Worm (Caenorhabditis elegans) whole organism, L1 larva: ENCODE measurements around the gene ZK470.6.

Source experiments
- lin-39 ChIP-seq: fragments of 150-350 bp; optimal IDR thresholded peaks from 2 replicates; lab custom pipeline; 2014; ENCODE audit warnings: missing biosample characterization, missing genetic modification reagents, missing genetic modification characterization
- nhr-28 ChIP-seq: fragments of 150-350 bp; optimal IDR thresholded peaks from 2 replicates; lab custom pipeline; 2014; ENCODE audit warnings: missing biosample characterization, missing genetic modification characterization
- nhr-77 ChIP-seq: fragments of 150-350 bp; optimal IDR thresholded peaks from 2 replicates; lab custom pipeline; 2014; ENCODE audit warnings: missing biosample characterization, missing genetic modification characterization
- snpc-4 ChIP-seq: fragments of 150-350 bp; optimal IDR thresholded peaks from 2 replicates; lab custom pipeline; 2014; ENCODE audit warnings: missing biosample characterization, missing genetic modification characterization
- ztf-4 ChIP-seq: fragments of 150-350 bp; optimal IDR thresholded peaks from 2 replicates; lab custom pipeline; 2014; ENCODE audit warnings: missing biosample characterization, missing genetic modification characterization

ce11 chrX:4159929-4160328, 17.4 kb downstream of the ZK470.6 start:
- TF ChIP-seq ztf-4 (tag; lab: Kevin White, UChicago) (no peak), lin-39 (tag; lab: Kevin White, UChicago) (no peak), nhr-77 (tag; lab: Kevin White, UChicago) (no peak), snpc-4 (tag; lab: Kevin White, UChicago) (no peak), nhr-28 (tag; lab: Kevin White, UChicago) (no peak)
